Worm (Caenorhabditis elegans) whole organism, early embryonic: Measurements from ENCODE around the gene tif-1A.

Source experiments
- B0310.2 ChIP-seq: sonication (generic microtip); optimal IDR thresholded peaks from 2 replicates; lab custom pipeline; 2016; ENCODE audit warnings: mild to moderate bottlenecking, missing genetic modification characterization, missing compliant biosample characterization
- F13C5.2 ChIP-seq: sonication (generic microtip); optimal IDR thresholded peaks from 2 replicates; lab custom pipeline; 2017; ENCODE audit warnings: mild to moderate bottlenecking, missing genetic modification characterization, inconsistent platforms, missing compliant biosample characterization
- aly-1 ChIP-seq: sonication (generic microtip); optimal IDR thresholded peaks from 2 replicates; lab custom pipeline; 2016; ENCODE audit warnings: missing genetic modification characterization, missing compliant biosample characterization
- ama-1 ChIP-seq: fragments of 150-350 bp; optimal IDR thresholded peaks from 2 replicates; lab custom pipeline; 2014
- ceh-13 ChIP-seq: fragments of 200-800 bp; sonication (Bioruptor generic); optimal IDR thresholded peaks from 2 replicates; lab custom pipeline; 2018; ENCODE audit warnings: mild to moderate bottlenecking, missing genetic modification characterization, missing compliant biosample characterization
- ceh-36 ChIP-seq: sonication (generic microtip); optimal IDR thresholded peaks from 2 replicates; lab custom pipeline; 2016; ENCODE audit warnings: missing genetic modification characterization, inconsistent platforms, missing compliant biosample characterization
- ets-7 ChIP-seq: sonication (generic microtip); optimal IDR thresholded peaks from 2 replicates; lab custom pipeline; 2016; ENCODE audit warnings: missing genotype, missing genetic modification characterization, missing compliant biosample characterization
- flt-1 ChIP-seq: fragments of 200-800 bp; sonication (Bioruptor generic); IDR thresholded peaks from 2 replicates; pipeline ENCODE4 v1.3.6; 2022; ENCODE audit warnings: missing genetic modification characterization, missing compliant biosample characterization
- hmbx-1 ChIP-seq: sonication (generic microtip); optimal IDR thresholded peaks from 2 replicates; lab custom pipeline; 2016; ENCODE audit warnings: mild to moderate bottlenecking, missing genetic modification characterization, missing compliant biosample characterization
- hmg-4 ChIP-seq: fragments of 200-800 bp; sonication (Bioruptor generic); optimal IDR thresholded peaks from 2 replicates; lab custom pipeline; 2018; ENCODE audit warnings: mild to moderate bottlenecking, missing genetic modification characterization, missing compliant biosample characterization
- hnd-1 ChIP-seq: sonication (generic microtip); optimal IDR thresholded peaks from 2 replicates; lab custom pipeline; 2016; ENCODE audit warnings: missing genetic modification characterization, missing compliant biosample characterization
- pes-1 ChIP-seq: fragments of 200-800 bp; sonication (Bioruptor generic); IDR thresholded peaks from 2 replicates; pipeline ENCODE4 v1.3.6; 2022; ENCODE audit warnings: missing genetic modification reagents, missing genetic modification characterization, missing compliant biosample characterization
- scrt-1 ChIP-seq: fragments of 200-800 bp; sonication (Bioruptor generic); IDR thresholded peaks from 2 replicates; pipeline ENCODE4 v1.3.6; 2022; ENCODE audit warnings: missing genetic modification characterization, missing compliant biosample characterization
- sea-1 ChIP-seq: fragments of 200-800 bp; sonication (Bioruptor generic); conservative IDR thresholded peaks from 2 replicates; pipeline ENCODE4 v1.3.6; 2022; ENCODE audit warnings: missing genetic modification characterization, missing compliant biosample characterization
- tbx-11 ChIP-seq: fragments of 200-800 bp; sonication (Bioruptor generic); IDR thresholded peaks from 2 replicates; pipeline ENCODE4 v1.3.6; 2022; ENCODE audit warnings: missing genetic modification characterization, missing compliant biosample characterization
- tbx-37 ChIP-seq: fragments of 200-800 bp; sonication (Bioruptor generic); conservative IDR thresholded peaks from 2 replicates; pipeline ENCODE4 v1.3.6; 2022; ENCODE audit warnings: missing genetic modification reagents, missing genetic modification characterization, missing compliant biosample characterization
- tra-4 ChIP-seq: sonication (generic microtip); optimal IDR thresholded peaks from 2 replicates; lab custom pipeline; 2017; ENCODE audit warnings: missing genetic modification characterization, missing compliant biosample characterization

tif-1A gene

ce11 chrIII:3959206-3959605, 44.7 kb downstream of the tif-1A start:
- TF ChIP-seq scrt-1 (GFP tag; lab: Robert Waterston, UW) (no peak), tbx-11 (GFP tag; lab: Robert Waterston, UW) (no peak), pes-1 (no peak), ets-7 (tag; lab: Kevin White, UChicago) (no peak), F13C5.2 (tag; lab: Kevin White, UChicago) (no peak), hmg-4 (GFP tag; lab: Kevin White, UChicago) (no peak), sea-1 (GFP tag; lab: Robert Waterston, UW) (no peak), hmbx-1 (tag; lab: Kevin White, UChicago) (no peak), ama-1 (lab: Kevin White, UChicago) (no peak), ceh-36 (no peak), ceh-13 (no peak), B0310.2 (tag; lab: Kevin White, UChicago) (no peak), tbx-37 (no peak)

ce11 chrIII:3957850-3958249, 46.1 kb downstream of the tif-1A start:
- no peak for TF ChIP-seq scrt-1 (GFP tag; lab: Robert Waterston, UW)
- TF ChIP-seq flt-1 (GFP tag; lab: Robert Waterston, UW), result no peak
- no peak for TF ChIP-seq ama-1 (lab: Kevin White, UChicago)

- TF ChIP-seq flt-1 (GFP tag; lab: Robert Waterston, UW) (no peak), pes-1 (no peak), tbx-11 (GFP tag; lab: Robert Waterston, UW) (no peak), F13C5.2 (tag; lab: Kevin White, UChicago) (no peak), ama-1 (lab: Kevin White, UChicago) (no peak), scrt-1 (GFP tag; lab: Robert Waterston, UW) (no peak), tra-4 (tag; lab: Kevin White, UChicago) (no peak), tbx-37 (no peak), ets-7 (tag; lab: Kevin White, UChicago) (no peak), ceh-36 (no peak), B0310.2 (tag; lab: Kevin White, UChicago) (no peak), hmbx-1 (tag; lab: Kevin White, UChicago) (no peak), sea-1 (GFP tag; lab: Robert Waterston, UW) (no peak), hnd-1 (no peak)
Observed at ce11 chrIII:3957119-3957739, 46.7 kb downstream of the tif-1A start.

- no peak for TF ChIP-seq hnd-1
- TF ChIP-seq ama-1 (lab: Kevin White, UChicago), result no peak
Observed at ce11 chrIII:3956293-3956692, 47.6 kb downstream of the tif-1A start, which contains the start of gene F37A8.5. F37A8.5 (plus strand) TSS chrIII:3956624.

- TF ChIP-seq hnd-1 (no peak), hmbx-1 (tag; lab: Kevin White, UChicago) (no peak), sea-1 (GFP tag; lab: Robert Waterston, UW) (no peak), B0310.2 (tag; lab: Kevin White, UChicago) (no peak), F13C5.2 (tag; lab: Kevin White, UChicago) (no peak), aly-1 (tag; lab: Kevin White, UChicago) (no peak), scrt-1 (GFP tag; lab: Robert Waterston, UW) (no peak), ama-1 (lab: Kevin White, UChicago) (no peak), tbx-37 (no peak), tra-4 (tag; lab: Kevin White, UChicago) (no peak), ceh-36 (no peak), ets-7 (tag; lab: Kevin White, UChicago) (no peak), flt-1 (GFP tag; lab: Robert Waterston, UW) (no peak), hmg-4 (GFP tag; lab: Kevin White, UChicago) (no peak), ceh-13 (no peak)
Observed at ce11 chrIII:3955674-3956073, 48.2 kb downstream of the tif-1A start.

- TF ChIP-seq tbx-11 (GFP tag; lab: Robert Waterston, UW) (no peak), tra-4 (tag; lab: Kevin White, UChicago) (no peak), hmg-4 (GFP tag; lab: Kevin White, UChicago) (no peak), aly-1 (tag; lab: Kevin White, UChicago) (no peak), ama-1 (lab: Kevin White, UChicago) (no peak), ets-7 (tag; lab: Kevin White, UChicago) (no peak), flt-1 (GFP tag; lab: Robert Waterston, UW) (no peak), sea-1 (GFP tag; lab: Robert Waterston, UW) (no peak), pes-1 (no peak), ceh-36 (no peak), hnd-1 (no peak), B0310.2 (tag; lab: Kevin White, UChicago) (no peak), F13C5.2 (tag; lab: Kevin White, UChicago) (no peak), scrt-1 (GFP tag; lab: Robert Waterston, UW) (no peak), tbx-37 (no peak), ceh-13 (no peak), hmbx-1 (tag; lab: Kevin White, UChicago) (no peak)
Observed at ce11 chrIII:3954828-3955227, 49.1 kb downstream of the tif-1A start.

- TF ChIP-seq hmbx-1 (tag; lab: Kevin White, UChicago), result no peak
- no peak for TF ChIP-seq ets-7 (tag; lab: Kevin White, UChicago)
- TF ChIP-seq tbx-11 (GFP tag; lab: Robert Waterston, UW), result no peak
- TF ChIP-seq hnd-1, result no peak
- TF ChIP-seq ama-1 (lab: Kevin White, UChicago), result no peak
- TF ChIP-seq B0310.2 (tag; lab: Kevin White, UChicago), result no peak
- TF ChIP-seq aly-1 (tag; lab: Kevin White, UChicago), result no peak
- TF ChIP-seq F13C5.2 (tag; lab: Kevin White, UChicago), result no peak
- no peak for TF ChIP-seq ceh-13
- no peak for TF ChIP-seq pes-1
- no peak for TF ChIP-seq sea-1 (GFP tag; lab: Robert Waterston, UW)
- TF ChIP-seq hmg-4 (GFP tag; lab: Kevin White, UChicago), result no peak
- TF ChIP-seq tbx-37, result no peak
- no peak for TF ChIP-seq ceh-36
- no peak for TF ChIP-seq flt-1 (GFP tag; lab: Robert Waterston, UW)
- no peak for TF ChIP-seq scrt-1 (GFP tag; lab: Robert Waterston, UW)
- no peak for TF ChIP-seq tra-4 (tag; lab: Kevin White, UChicago)
Observed at ce11 chrIII:3954220-3954619, 49.7 kb downstream of the tif-1A start.
